Worm (Caenorhabditis elegans) whole organism, L3 larva: Measurements from ENCODE around the gene F07B7.7.
"Not testable (repeated sequence)": the region's sequence is repeated elsewhere in the genome, so short reads cannot be mapped to it uniquely, and the experiment has no call there.

Experiments
- ceh-16 ChIP-seq: sonication (generic microtip); optimal IDR thresholded peaks from 2 replicates; lab custom pipeline; 2017; ENCODE audit warnings: missing biosample characterization, missing genetic modification characterization
- pqm-1 ChIP-seq: fragments of 150-350 bp; optimal IDR thresholded peaks from 2 replicates; lab custom pipeline; 2017; ENCODE audit warnings: missing biosample characterization, missing genetic modification characterization, inconsistent platforms
- skn-1 ChIP-seq: fragments of 150-350 bp; optimal IDR thresholded peaks from 2 replicates; lab custom pipeline; 2014; ENCODE audit warnings: missing biosample characterization, missing genetic modification characterization

F07B7.7 gene

ce11 chrV:8861949-8862348 is 26.5 kb downstream of the F07B7.7 start, which contains the start of gene F07B7.12:
TSS of gene F07B7.12 (minus strand) at chrV:8862049.
- TF ChIP-seq skn-1; ceh-16 (tag; lab: Kevin White, UChicago); pqm-1 (tag; lab: Kevin White, UChicago): not testable (repeated sequence)
